Worm (Caenorhabditis elegans): ENCODE data around the gene pmt-2.

Gene pmt-2

ce11 chrV:4647279-4647819 lies 19.0 kb downstream of the pmt-2 start:
- TF ChIP-seq eor-1 (tag; optimal IDR thresholded peaks at IDR 0.05), result no peak
- no peak for TF ChIP-seq R02D3.7 (tag; optimal IDR thresholded peaks at IDR 0.05)
- TF ChIP-seq fos-1 (tag; optimal IDR thresholded peaks at IDR 0.05), result no peak
- TF ChIP-seq skn-1 (tag; optimal IDR thresholded peaks at IDR 0.05), result no peak
- TF ChIP-seq sea-2 (GFP tag; optimal IDR thresholded peaks at IDR 0.05), result no peak
- TF ChIP-seq nhr-25 (tag; optimal IDR thresholded peaks at IDR 0.05), result peak; percentile 23
- peak; percentile 79 for TF ChIP-seq ama-1 (optimal IDR thresholded peaks at IDR 0.05)
- TF ChIP-seq snpc-4 (tag; optimal IDR thresholded peaks at IDR 0.05), result no peak
- TF ChIP-seq zag-1 (tag; optimal IDR thresholded peaks at IDR 0.05), result no peak
- no peak for TF ChIP-seq fkh-2 (tag; optimal IDR thresholded peaks at IDR 0.05)
- TF ChIP-seq nhr-43 (tag; optimal IDR thresholded peaks at IDR 0.05; ENCODE audit: poor library complexity, severe bottlenecking), result peak; percentile 79
- no peak for TF ChIP-seq lin-15B (tag; optimal IDR thresholded peaks at IDR 0.05)
- no peak for TF ChIP-seq hmg-11 (tag; optimal IDR thresholded peaks at IDR 0.05)
- no peak for TF ChIP-seq ceh-16 (tag; optimal IDR thresholded peaks at IDR 0.05)
- TF ChIP-seq elt-3 (tag; optimal IDR thresholded peaks at IDR 0.05), result peak in 1 of 3 experiments; percentile 74

- TF ChIP-seq ama-1 (optimal IDR thresholded peaks at IDR 0.05) (peak; percentile 66), nfya-1 (tag; optimal IDR thresholded peaks at IDR 0.05; ENCODE audit: insufficient read depth) (peak; percentile 18), tbx-2 (tag; optimal IDR thresholded peaks at IDR 0.05) (no peak), ZK546.5 (tag; optimal IDR thresholded peaks at IDR 0.05) (no peak), aly-2 (tag; optimal IDR thresholded peaks at IDR 0.05) (no peak), ceh-16 (tag; optimal IDR thresholded peaks at IDR 0.05) (no peak), nhr-25 (tag; optimal IDR thresholded peaks at IDR 0.05) (peak; percentile 76), lsy-12 (tag; optimal IDR thresholded peaks at IDR 0.05) (peak; percentile 19), pha-4 (tag; optimal IDR thresholded peaks at IDR 0.05) (no peak), mdl-1 (tag; optimal IDR thresholded peaks at IDR 0.05) (no peak), ceh-9 (tag; optimal IDR thresholded peaks at IDR 0.05) (no peak)
These were observed 19.5 kb downstream of the pmt-2 start, which contains the start of gene F41F3.3 for ce11 chrV:4647857-4648256. Gene F41F3.3, minus strand, starts transcription at chrV:4648239.

- no peak for TF ChIP-seq elt-2 (tag; optimal IDR thresholded peaks at IDR 0.05)
- peak in 1 of 3 experiments; percentile 20 for TF ChIP-seq elt-3 (tag; optimal IDR thresholded peaks at IDR 0.05)
- no peak for TF ChIP-seq unc-39 (tag; optimal IDR thresholded peaks at IDR 0.05)
- TF ChIP-seq ztf-4 (tag; optimal IDR thresholded peaks at IDR 0.05), result no peak
These were observed 20.1 kb downstream of the pmt-2 start, which contains the start of gene F41F3.8 for ce11 chrV:4648527-4648926. Gene F41F3.8, plus strand, starts transcription at chrV:4648827.

ce11 chrV:4649649-4650384 lies 21.4 kb downstream of the pmt-2 start:
- TF ChIP-seq ceh-16 (tag; optimal IDR thresholded peaks at IDR 0.05) (no peak), nhr-25 (tag; optimal IDR thresholded peaks at IDR 0.05) (peak; percentile 80)

- no peak for TF ChIP-seq mdl-1 (tag; optimal IDR thresholded peaks at IDR 0.05)
- peak in 1 of 3 experiments; percentile 74 for TF ChIP-seq elt-3 (tag; optimal IDR thresholded peaks at IDR 0.05)
- peak; percentile 33 for TF ChIP-seq elt-1 (tag; optimal IDR thresholded peaks at IDR 0.05)
- no peak for TF ChIP-seq snpc-4 (tag; optimal IDR thresholded peaks at IDR 0.05)
- TF ChIP-seq elt-2 (tag; optimal IDR thresholded peaks at IDR 0.05), result peak; percentile 40
- peak; percentile 89 for TF ChIP-seq nhr-25 (tag; optimal IDR thresholded peaks at IDR 0.05)
- TF ChIP-seq nfya-1 (tag; optimal IDR thresholded peaks at IDR 0.05; ENCODE audit: insufficient read depth), result peak; percentile 2
These were observed 23.1 kb downstream of the pmt-2 start for ce11 chrV:4651480-4651879.

- TF ChIP-seq tbx-2 (tag; optimal IDR thresholded peaks at IDR 0.05) (no peak), elt-2 (tag; optimal IDR thresholded peaks at IDR 0.05) (no peak), eor-1 (tag; optimal IDR thresholded peaks at IDR 0.05) (no peak), daf-12 (tag; optimal IDR thresholded peaks at IDR 0.05) (no peak), nhr-76 (tag; optimal IDR thresholded peaks at IDR 0.05) (no peak), unc-62 (GFP tag; optimal IDR thresholded peaks at IDR 0.05) (no peak), mdl-1 (tag; optimal IDR thresholded peaks at IDR 0.05) (no peak), fos-1 (tag; optimal IDR thresholded peaks at IDR 0.05) (no peak), ZK546.5 (tag; optimal IDR thresholded peaks at IDR 0.05) (no peak)
These were observed 24.7 kb downstream of the pmt-2 start for ce11 chrV:4653093-4653492.

Data from whole organism, L3 larva.